Worm (Caenorhabditis elegans): ENCODE results near the gene Y27F2A.8.

ce11 chrII:3170089-3170488 is 13.5 kb upstream of the Y27F2A.8 start, which contains the start of gene fbxc-55:
- TF ChIP-seq mep-1 (tag; optimal IDR thresholded peaks at IDR 0.05) (no peak), ztf-11 (tag; optimal IDR thresholded peaks at IDR 0.05) (no peak), blmp-1 (tag; optimal IDR thresholded peaks at IDR 0.05) (no peak), pha-4 (tag; optimal IDR thresholded peaks at IDR 0.05) (no peak), nhr-12 (tag; optimal IDR thresholded peaks at IDR 0.05) (no peak), lsy-2 (tag; optimal IDR thresholded peaks at IDR 0.05) (no peak)
